Worm (Caenorhabditis elegans): ENCODE measurements around the gene Y43F8B.29.

The Y43F8B.29 gene

DNA sequence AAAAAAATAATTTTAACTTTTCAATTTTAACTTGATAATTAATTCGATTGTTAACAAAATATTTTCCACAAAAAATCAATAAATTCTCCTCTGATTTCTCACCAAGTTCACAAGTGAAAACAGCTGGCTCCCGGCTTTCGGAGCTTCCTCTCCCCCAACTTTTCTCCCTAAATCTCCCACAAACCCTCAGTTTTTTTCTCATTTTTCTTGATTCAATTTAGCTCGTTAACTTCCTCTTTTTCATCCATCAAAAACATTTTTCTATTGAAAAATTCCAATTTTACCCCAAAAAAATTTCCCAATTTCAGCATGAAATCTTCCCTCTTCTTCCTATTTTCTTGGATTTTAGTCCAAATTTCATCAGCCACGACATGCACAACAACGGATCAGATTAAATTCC, 21.0 kb upstream of the Y43F8B.29 start, which contains the start of gene Y43F8B.11:
TSS of gene Y43F8B.11 (plus strand) at position 301 of the 400 bp plus-strand sequence.
- TF ChIP-seq dmd-4 (tag; optimal IDR thresholded peaks at IDR 0.05), result no peak
- TF ChIP-seq sem-4 (tag; optimal IDR thresholded peaks at IDR 0.05), result no peak
- no peak for TF ChIP-seq gmeb-1 (tag; optimal IDR thresholded peaks at IDR 0.05)
- no peak for TF ChIP-seq elt-3 (tag; optimal IDR thresholded peaks at IDR 0.05)
- TF ChIP-seq nhr-21 (tag; optimal IDR thresholded peaks at IDR 0.05), result no peak
- TF ChIP-seq nhr-237 (tag; optimal IDR thresholded peaks at IDR 0.05), result no peak
- TF ChIP-seq nhr-6 (tag; optimal IDR thresholded peaks at IDR 0.05), result no peak
- TF ChIP-seq unc-39 (tag; optimal IDR thresholded peaks at IDR 0.05), result no peak
- no peak for TF ChIP-seq lin-11 (tag; optimal IDR thresholded peaks at IDR 0.05)
- TF ChIP-seq R02D3.7 (tag; optimal IDR thresholded peaks at IDR 0.05), result no peak
- no peak for TF ChIP-seq lin-13 (GFP tag; optimal IDR thresholded peaks at IDR 0.05)

DNA sequence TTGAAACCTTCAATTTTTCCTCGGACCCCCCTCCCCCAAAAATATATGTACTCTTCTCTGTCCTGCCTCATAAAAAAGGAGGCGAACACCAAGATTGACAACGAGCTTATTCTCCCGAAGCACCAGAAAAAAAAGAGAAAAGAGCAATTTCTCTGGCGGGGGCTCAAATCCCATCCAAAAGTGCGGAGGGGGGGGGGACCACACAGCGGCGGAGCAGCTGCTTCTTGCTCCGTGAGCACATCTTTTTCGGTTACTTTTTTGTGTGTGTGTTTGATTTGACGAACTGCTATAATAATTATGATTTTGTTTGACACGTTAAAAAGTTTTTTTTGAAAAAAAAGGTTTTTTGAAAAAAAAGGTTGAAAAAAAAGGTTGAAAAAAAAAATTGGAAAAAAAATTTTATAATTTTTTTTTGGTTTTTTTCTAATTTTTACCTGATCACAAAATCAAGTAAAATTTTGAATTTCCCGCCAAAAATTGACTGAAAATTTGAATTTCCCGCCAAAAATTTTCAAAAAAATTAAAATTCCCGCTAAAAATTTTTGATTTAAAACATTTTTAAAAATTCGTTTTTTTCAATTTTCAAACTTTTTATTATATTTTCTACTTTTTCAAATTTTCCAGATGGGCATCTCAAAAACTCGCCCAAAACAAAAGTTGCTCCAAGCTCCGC, 17.4 kb upstream of the Y43F8B.29 start, which contains the start of gene Y43F8B.10:
TSS of gene Y43F8B.10 (plus strand) at position 623 of the 673 bp plus-strand sequence.
- TF ChIP-seq ztf-11 (tag; optimal IDR thresholded peaks at IDR 0.05), result no peak
- no peak for TF ChIP-seq unc-39 (tag; optimal IDR thresholded peaks at IDR 0.05)
- TF ChIP-seq C34F6.9 (tag; optimal IDR thresholded peaks at IDR 0.05), result no peak
- TF ChIP-seq nhr-10 (tag; optimal IDR thresholded peaks at IDR 0.05), result no peak
- TF ChIP-seq aly-2 (tag; optimal IDR thresholded peaks at IDR 0.05), result no peak
- no peak for TF ChIP-seq nhr-21 (tag; optimal IDR thresholded peaks at IDR 0.05)
- no peak for TF ChIP-seq F13H6.1 (tag; optimal IDR thresholded peaks at IDR 0.05)
- TF ChIP-seq elt-1 (tag; optimal IDR thresholded peaks at IDR 0.05), result no peak
- TF ChIP-seq nhr-6 (tag; optimal IDR thresholded peaks at IDR 0.05), result no peak

DNA sequence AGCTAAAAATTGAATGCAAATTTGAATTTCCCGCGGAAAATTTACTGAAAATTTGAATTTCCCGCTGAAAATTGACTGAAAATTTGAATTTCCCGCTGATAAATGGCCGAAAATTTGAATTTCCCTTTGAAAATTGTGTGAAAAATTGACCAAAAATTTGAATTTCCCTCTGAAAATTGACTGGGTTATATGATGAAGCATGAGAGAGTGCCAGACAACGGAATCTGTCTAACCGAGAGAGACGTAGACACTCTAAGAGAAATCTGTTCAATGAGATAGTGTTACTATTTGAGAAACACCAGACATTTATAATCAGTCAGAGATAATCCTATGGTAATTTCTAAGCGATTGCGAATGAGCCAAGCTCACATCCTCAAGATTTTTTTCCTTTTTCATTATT, 14.1 kb upstream of the Y43F8B.29 start:
- TF ChIP-seq alr-1 (tag; optimal IDR thresholded peaks at IDR 0.05), result no peak
- no peak for TF ChIP-seq ztf-1 (GFP tag; conservative IDR thresholded peaks at IDR 0.05)
- TF ChIP-seq Y55F3AM.14 (GFP tag; optimal IDR thresholded peaks at IDR 0.05), result no peak
- TF ChIP-seq nhr-6 (tag; optimal IDR thresholded peaks at IDR 0.05), result no peak
- no peak for TF ChIP-seq mab-5 (tag; optimal IDR thresholded peaks at IDR 0.05)
- no peak for TF ChIP-seq ztf-11 (tag; optimal IDR thresholded peaks at IDR 0.05)

DNA sequence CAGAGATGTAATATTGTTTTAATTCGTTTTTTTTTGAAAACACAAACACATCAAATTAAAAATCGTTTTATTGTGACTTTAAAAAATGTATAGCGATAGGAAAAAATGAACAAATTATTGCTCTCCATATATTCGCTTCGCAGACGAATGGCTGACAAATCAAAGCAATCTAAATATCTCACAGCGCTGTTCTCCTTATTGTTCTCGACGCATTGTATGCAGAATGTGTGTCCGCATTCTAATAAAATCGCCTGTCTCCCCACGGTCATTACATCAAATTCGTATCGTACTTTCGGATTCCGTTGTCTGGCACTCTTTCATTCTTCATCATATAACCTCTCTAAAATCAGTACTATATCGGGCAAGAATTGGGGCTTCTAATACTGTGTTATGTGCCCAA, 13.6 kb upstream of the Y43F8B.29 start, which contains the start of gene Y43F8B.9:
TSS of gene Y43F8B.9 (plus strand) at position 301 of the 400 bp plus-strand sequence.
- no peak for TF ChIP-seq gmeb-1 (tag; optimal IDR thresholded peaks at IDR 0.05)
- no peak for TF ChIP-seq ceh-16 (tag; optimal IDR thresholded peaks at IDR 0.05)
- TF ChIP-seq mab-5 (tag; optimal IDR thresholded peaks at IDR 0.05), result no peak
- no peak for TF ChIP-seq elt-3 (tag; optimal IDR thresholded peaks at IDR 0.05)
- no peak for TF ChIP-seq lin-11 (tag; optimal IDR thresholded peaks at IDR 0.05)
- no peak for TF ChIP-seq nhr-237 (tag; optimal IDR thresholded peaks at IDR 0.05)
- TF ChIP-seq aly-2 (tag; optimal IDR thresholded peaks at IDR 0.05), result no peak
- TF ChIP-seq nhr-6 (tag; optimal IDR thresholded peaks at IDR 0.05), result no peak
- TF ChIP-seq unc-55 (GFP tag; optimal IDR thresholded peaks at IDR 0.05), result no peak
- TF ChIP-seq zag-1 (tag; optimal IDR thresholded peaks at IDR 0.05), result no peak
- no peak for TF ChIP-seq lsy-2 (tag; optimal IDR thresholded peaks at IDR 0.05)
- TF ChIP-seq nhr-25 (tag; optimal IDR thresholded peaks at IDR 0.05), result no peak
- TF ChIP-seq egl-27 (tag; optimal IDR thresholded peaks at IDR 0.05), result no peak

DNA sequence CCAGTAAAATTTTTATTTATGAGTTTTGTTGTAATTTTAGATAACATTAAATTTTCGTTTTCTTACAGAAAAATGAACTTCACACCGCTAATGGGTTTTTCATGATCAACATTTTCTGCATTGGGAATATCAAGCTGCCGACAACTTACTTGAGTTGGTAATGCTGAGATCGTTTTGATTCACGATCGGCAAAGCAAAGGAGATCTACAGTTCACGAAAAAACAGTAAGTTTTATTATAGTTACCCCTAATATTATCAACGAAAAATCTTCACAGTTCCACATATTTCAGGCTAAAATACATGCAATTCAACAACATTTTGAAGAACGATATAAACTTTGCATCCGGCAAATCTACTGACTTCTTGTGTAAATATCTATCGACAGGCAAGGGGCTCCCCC, 8.9 kb upstream of the Y43F8B.29 start, which contains the start of gene Y43F8B.22:
TSS of gene Y43F8B.22 (plus strand) at position 301 of the 400 bp plus-strand sequence.
- TF ChIP-seq nhr-25 (tag; optimal IDR thresholded peaks at IDR 0.05) (no peak), gmeb-1 (tag; optimal IDR thresholded peaks at IDR 0.05) (no peak), R02D3.7 (tag; optimal IDR thresholded peaks at IDR 0.05) (no peak), unc-55 (GFP tag; optimal IDR thresholded peaks at IDR 0.05) (no peak), nhr-11 (tag; optimal IDR thresholded peaks at IDR 0.05) (no peak), nhr-12 (tag; optimal IDR thresholded peaks at IDR 0.05) (no peak), aly-2 (tag; optimal IDR thresholded peaks at IDR 0.05) (no peak), blmp-1 (tag; optimal IDR thresholded peaks at IDR 0.05; ENCODE audit: insufficient read depth) (no peak), Y55F3AM.14 (GFP tag; optimal IDR thresholded peaks at IDR 0.05) (no peak), nhr-23 (tag; optimal IDR thresholded peaks at IDR 0.05) (no peak), ztf-1 (GFP tag; conservative IDR thresholded peaks at IDR 0.05) (no peak), mab-5 (tag; optimal IDR thresholded peaks at IDR 0.05) (no peak), nhr-77 (tag; optimal IDR thresholded peaks at IDR 0.05) (no peak), peb-1 (tag; optimal IDR thresholded peaks at IDR 0.05) (no peak), ama-1 (optimal IDR thresholded peaks at IDR 0.05) (no peak), fos-1 (tag; optimal IDR thresholded peaks at IDR 0.05) (no peak)

Data from whole organism, L2 larva.